Fruit fly (Drosophila melanogaster) whole organism, embryonic: ENCODE measurements around the gene CG34183.

ENCODE experiments used
- Bdp1 ChIP-seq: fragments of 200-800 bp; sonication (Bioruptor generic); optimal IDR thresholded peaks from 3 replicates; lab custom pipeline; 2016; ENCODE audit warnings: missing biosample characterization, missing genetic modification characterization
- CG10366 ChIP-seq: fragments of 200-800 bp; sonication (Bioruptor generic); IDR thresholded peaks from 2 replicates; pipeline ENCODE4 v1.3.6; 2022; ENCODE audit warnings: missing biosample characterization, missing genetic modification characterization
- CG12104 ChIP-seq: fragments of 200-800 bp; sonication (Bioruptor generic); optimal IDR thresholded peaks from 3 replicates; lab custom pipeline; 2016; ENCODE audit warnings: missing biosample characterization, missing genetic modification characterization
- CG12744 ChIP-seq: fragments of 200-800 bp; sonication (Bioruptor generic); optimal IDR thresholded peaks from 2 replicates; lab custom pipeline; 2016; ENCODE audit warnings: missing biosample characterization, missing genetic modification characterization
- CG14710 ChIP-seq: fragments of 200-800 bp; sonication (Bioruptor generic); optimal IDR thresholded peaks from 3 replicates; lab custom pipeline; 2019; ENCODE audit warnings: missing biosample characterization, mild to moderate bottlenecking, missing genetic modification characterization, moderate library complexity
- CG17186 ChIP-seq: fragments of 200-800 bp; sonication (Bioruptor generic); optimal IDR thresholded peaks from 3 replicates; lab custom pipeline; 2017; ENCODE audit warnings: missing biosample characterization, missing genetic modification reagents, missing genetic modification characterization
- CG17912 ChIP-seq: fragments of 200-800 bp; sonication (Bioruptor generic); optimal IDR thresholded peaks from 2 replicates; lab custom pipeline; 2018; ENCODE audit warnings: missing biosample characterization, mild to moderate bottlenecking, missing genetic modification characterization
- CG1832 ChIP-seq: fragments of 200-800 bp; sonication (Bioruptor generic); optimal IDR thresholded peaks from 2 replicates; lab custom pipeline; 2017; ENCODE audit warnings: missing biosample characterization, mild to moderate bottlenecking, missing genetic modification characterization, inconsistent platforms
- CG18599 ChIP-seq: fragments of 200-800 bp; sonication (Bioruptor generic); optimal IDR thresholded peaks from 3 replicates; lab custom pipeline; 2017; ENCODE audit warnings: missing biosample characterization, missing genetic modification characterization, mild to moderate bottlenecking, moderate library complexity, missing genetic modification reagents
- CG30020 ChIP-seq: fragments of 200-800 bp; optimal IDR thresholded peaks from 2 replicates; lab custom pipeline; 2019; ENCODE audit warnings: missing biosample characterization, mild to moderate bottlenecking, missing genetic modification characterization, moderate library complexity
- CG31388 ChIP-seq: fragments of 200-800 bp; sonication (Bioruptor generic); optimal IDR thresholded peaks from 2 replicates; lab custom pipeline; 2016; ENCODE audit warnings: missing biosample characterization, missing genetic modification characterization
- CG32532 ChIP-seq: fragments of 200-800 bp; sonication (Bioruptor generic); IDR thresholded peaks from 2 replicates; pipeline ENCODE4 v1.3.6; 2022; ENCODE audit warnings: missing biosample characterization, missing genetic modification characterization
- CG34224 ChIP-seq: fragments of 200-800 bp; sonication (Bioruptor generic); IDR thresholded peaks from 3 replicates; pipeline ENCODE4 v1.3.6; 2022; ENCODE audit warnings: missing biosample characterization, missing genetic modification characterization; ENCODE audit not compliant: partially characterized antibody
- CG6654 ChIP-seq: fragments of 200-800 bp; sonication (Bioruptor generic); optimal IDR thresholded peaks from 2 replicates; lab custom pipeline; 2017; ENCODE audit warnings: missing biosample characterization, mild to moderate bottlenecking, missing genetic modification characterization
- CG6689 ChIP-seq: fragments of 200-800 bp; sonication (Bioruptor generic); IDR thresholded peaks from 2 replicates; pipeline ENCODE4 v1.3.6; 2022; ENCODE audit warnings: missing biosample characterization, missing genetic modification characterization
- CG9932 ChIP-seq: fragments of 200-800 bp; sonication (Bioruptor generic); IDR thresholded peaks from 2 replicates; pipeline ENCODE4 v1.3.6; 2022; ENCODE audit warnings: missing biosample characterization, missing genetic modification characterization
- Deaf1 ChIP-seq: fragments of 200-800 bp; optimal IDR thresholded peaks from 3 replicates; lab custom pipeline; 2019; ENCODE audit warnings: missing biosample characterization, mild to moderate bottlenecking, missing genetic modification characterization, moderate library complexity
- Dp ChIP-seq: fragments of 200-800 bp; sonication (Bioruptor generic); optimal IDR thresholded peaks from 2 replicates; lab custom pipeline; 2018; ENCODE audit warnings: missing biosample characterization, mild to moderate bottlenecking, missing genetic modification characterization, moderate library complexity
- Drgx ChIP-seq: fragments of 200-800 bp; sonication (Bioruptor generic); IDR thresholded peaks from 2 replicates; pipeline ENCODE4 v1.3.6; 2022; ENCODE audit warnings: missing biosample characterization, missing genetic modification characterization
- E2f1 ChIP-seq: fragments of 200-800 bp; sonication (Bioruptor generic); IDR thresholded peaks from 2 replicates; pipeline ENCODE4 v1.3.6; 2022; ENCODE audit warnings: missing biosample characterization, missing genetic modification characterization
- E2f2 ChIP-seq: fragments of 200-800 bp; sonication (Bioruptor generic); IDR thresholded peaks from 2 replicates; pipeline ENCODE4 v1.3.6; 2022; ENCODE audit warnings: missing biosample characterization, missing genetic modification characterization
- ERR ChIP-seq: fragments of 200-800 bp; sonication (Bioruptor generic); optimal IDR thresholded peaks from 2 replicates; lab custom pipeline; 2016; ENCODE audit warnings: missing biosample characterization, missing genetic modification characterization
- GATAe ChIP-seq: fragments of 200-800 bp; sonication (Bioruptor generic); conservative IDR thresholded peaks from 2 replicates; pipeline ENCODE4 v1.3.6; 2022; ENCODE audit warnings: missing biosample characterization, missing genetic modification characterization
- H2.0 ChIP-seq: fragments of 200-800 bp; sonication (Bioruptor generic); IDR thresholded peaks from 2 replicates; pipeline ENCODE4 v1.3.6; 2022; ENCODE audit warnings: missing biosample characterization, missing genetic modification characterization
- Hand ChIP-seq: fragments of 200-800 bp; sonication (Bioruptor generic); optimal IDR thresholded peaks from 2 replicates; lab custom pipeline; 2017; ENCODE audit warnings: mild to moderate bottlenecking, missing biosample characterization, missing genetic modification reagents, missing genetic modification characterization
- Lhr ChIP-seq: fragments of 200-800 bp; sonication (Bioruptor generic); optimal IDR thresholded peaks from 3 replicates; lab custom pipeline; 2017; ENCODE audit warnings: mild to moderate bottlenecking, missing biosample characterization, missing genetic modification reagents, missing genetic modification characterization
- Lim3 ChIP-seq: fragments of 200-800 bp; sonication (Bioruptor generic); IDR thresholded peaks from 2 replicates; pipeline ENCODE4 v1.3.6; 2022; ENCODE audit warnings: missing biosample characterization, missing genetic modification characterization
- MBD-R2 ChIP-seq: fragments of 200-800 bp; sonication (Bioruptor generic); IDR thresholded peaks from 2 replicates; pipeline ENCODE4 v1.3.6; 2022; ENCODE audit warnings: missing biosample characterization, missing genetic modification characterization
- Mad ChIP-seq: fragments of 200-800 bp; sonication (Bioruptor generic); optimal IDR thresholded peaks from 2 replicates; lab custom pipeline; 2016; ENCODE audit warnings: missing biosample characterization, missing genetic modification characterization
- Ptx1 ChIP-seq: fragments of 200-800 bp; sonication (Bioruptor generic); IDR thresholded peaks from 2 replicates; pipeline ENCODE4 v1.3.6; 2022; ENCODE audit warnings: missing biosample characterization, missing genetic modification characterization
- Rx ChIP-seq: fragments of 200-800 bp; sonication (Bioruptor generic); IDR thresholded peaks from 2 replicates; pipeline ENCODE4 v1.3.6; 2022; ENCODE audit warnings: missing biosample characterization, missing genetic modification characterization
- Xrp1 ChIP-seq: fragments of 200-800 bp; sonication (Bioruptor generic); IDR thresholded peaks from 2 replicates; pipeline ENCODE4 v1.3.6; 2022; ENCODE audit warnings: missing biosample characterization, missing genetic modification characterization
- ap ChIP-seq: fragments of 200-800 bp; sonication (Bioruptor generic); IDR thresholded peaks from 2 replicates; pipeline ENCODE4 v1.3.6; 2022; ENCODE audit warnings: missing biosample characterization, missing genetic modification characterization
- br ChIP-seq: fragments of >200 bp; optimal IDR thresholded peaks from 2 replicates; lab custom pipeline; 2017
- cad ChIP-seq: fragments of >200 bp; optimal IDR thresholded peaks from 2 replicates; lab custom pipeline; 2017; ENCODE audit warnings: missing biosample characterization, missing genetic modification characterization
- chn ChIP-seq: fragments of 200-800 bp; sonication (Bioruptor generic); optimal IDR thresholded peaks from 2 replicates; lab custom pipeline; 2016; ENCODE audit warnings: missing biosample characterization, missing genetic modification characterization
- crp ChIP-seq, 2 experiments: fragments of 200-800 bp; sonication (Bioruptor generic); optimal IDR thresholded peaks; 2 replicates in 1 of 2; 3 replicates in 1 of 2; lab custom pipeline; 2017; ENCODE audit warnings: missing biosample characterization in 2 of 2, missing genetic modification characterization in 2 of 2, mild to moderate bottlenecking in 1 of 2, moderate library complexity in 1 of 2
- danr ChIP-seq: fragments of 200-800 bp; sonication (Bioruptor generic); IDR thresholded peaks from 2 replicates; pipeline ENCODE4 v1.3.6; 2022; ENCODE audit warnings: missing biosample characterization, missing genetic modification characterization
- esg ChIP-seq: fragments of 200-800 bp; sonication (Bioruptor generic); conservative IDR thresholded peaks from 2 replicates; pipeline ENCODE4 v1.3.6; 2022; ENCODE audit warnings: missing biosample characterization, missing genetic modification characterization
- gcm ChIP-seq: fragments of 200-800 bp; sonication (Bioruptor generic); optimal IDR thresholded peaks from 2 replicates; lab custom pipeline; 2019; ENCODE audit warnings: missing biosample characterization, mild to moderate bottlenecking, missing genetic modification characterization, moderate library complexity
- gsb-n ChIP-seq: fragments of 200-800 bp; sonication (Bioruptor generic); optimal IDR thresholded peaks from 3 replicates; lab custom pipeline; 2018; ENCODE audit warnings: missing biosample characterization, mild to moderate bottlenecking, missing genetic modification characterization
- ham ChIP-seq: fragments of 200-800 bp; sonication (Bioruptor generic); IDR thresholded peaks from 2 replicates; pipeline ENCODE4 v1.3.6; 2022; ENCODE audit warnings: missing biosample characterization, missing genetic modification characterization
- ken ChIP-seq: fragments of 200-800 bp; sonication (Bioruptor generic); IDR thresholded peaks from 3 replicates; pipeline ENCODE4 v1.3.6; 2022; ENCODE audit warnings: missing biosample characterization, missing genetic modification characterization
- lov ChIP-seq, 2 experiments: fragments of 200-800 bp in 1 of 2; fragments of >200 bp in 1 of 2; sonication (Bioruptor generic) in 1 of 2; IDR thresholded peaks in 1 of 2; optimal IDR thresholded peaks in 1 of 2; 2 replicates in 1 of 2; 3 replicates in 1 of 2; pipeline versions ENCODE4 v1.3.6 to Lab custom; 2017 to 2022; ENCODE audit warnings: missing biosample characterization in 1 of 2, missing genetic modification characterization in 1 of 2
- otp ChIP-seq: fragments of 200-800 bp; sonication (Bioruptor generic); IDR thresholded peaks from 3 replicates; pipeline ENCODE4, ENCODE4 v1.3.6; 2022; ENCODE audit warnings: missing biosample characterization, missing genetic modification characterization
- pan ChIP-seq, 4 experiments: fragments of >200 bp in 3 of 4; fragments of 200-800 bp in 1 of 4; sonication (Bioruptor generic) in 1 of 4; optimal IDR thresholded peaks in 3 of 4; IDR thresholded peaks in 1 of 4; 2 replicates each; pipeline versions ENCODE4 v1.3.6 to Lab custom; 2017 to 2022; ENCODE audit warnings: missing biosample characterization in 2 of 4, missing genetic modification characterization in 2 of 4, mixed read lengths in 1 of 4
- run ChIP-seq: fragments of 200-800 bp; sonication (Bioruptor generic); optimal IDR thresholded peaks from 3 replicates; lab custom pipeline; 2018; ENCODE audit warnings: missing biosample characterization, mild to moderate bottlenecking, missing genetic modification characterization
- salm ChIP-seq: fragments of 200-800 bp; sonication (Bioruptor generic); optimal IDR thresholded peaks from 2 replicates; lab custom pipeline; 2018; ENCODE audit warnings: missing biosample characterization, mild to moderate bottlenecking, missing genetic modification characterization
- tna ChIP-seq: fragments of 200-800 bp; sonication (Bioruptor generic); IDR thresholded peaks from 2 replicates; pipeline ENCODE4 v1.3.6; 2022; ENCODE audit warnings: missing biosample characterization, missing genetic modification characterization; ENCODE audit not compliant: partially characterized antibody
- wek ChIP-seq: fragments of 200-800 bp; sonication (Bioruptor generic); optimal IDR thresholded peaks from 3 replicates; lab custom pipeline; 2018; ENCODE audit warnings: missing biosample characterization, mild to moderate bottlenecking, missing genetic modification characterization, moderate library complexity
- zen ChIP-seq: fragments of 200-800 bp; sonication (Bioruptor generic); optimal IDR thresholded peaks from 3 replicates; lab custom pipeline; 2018; ENCODE audit warnings: missing biosample characterization, mild to moderate bottlenecking, missing genetic modification characterization, moderate library complexity

CG34183 gene

DNA sequence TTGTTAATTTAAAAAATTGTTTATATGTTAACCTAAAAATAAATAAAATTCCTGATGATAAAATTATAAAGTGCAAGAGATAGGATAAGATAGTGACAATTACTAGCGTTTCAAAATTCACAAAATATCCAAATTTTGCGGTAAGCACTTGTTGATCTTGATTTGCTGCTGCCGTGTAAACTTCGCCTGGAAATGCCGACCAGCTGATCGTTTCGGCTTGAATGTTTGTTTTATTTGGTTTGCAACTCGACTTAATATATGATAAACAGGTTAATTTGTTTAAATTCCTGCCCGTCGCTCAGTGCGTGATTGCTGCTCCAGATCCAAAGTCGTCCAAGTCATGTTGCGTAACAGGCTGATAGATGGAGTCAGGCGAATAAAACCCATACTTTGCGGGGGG lies 30.8 kb upstream of the CG34183 start, which contains the start of gene CG4592 (continued):
- TF ChIP-seq salm (tag; lab: Kevin White, UChicago) (no peak), Lim3 (GFP tag; lab: Robert Waterston, UW) (no peak), CG12744 (peak; percentile 22), CG12104 (peak; percentile 4), chn (GFP tag; lab: Kevin White, UChicago) (peak; percentile 42), CG6654 (GFP tag; lab: Kevin White, UChicago) (peak; percentile 22), CG18599 (GFP tag; lab: Kevin White, UChicago) (peak; percentile 58), Hand (GFP tag; lab: Kevin White, UChicago) (peak; percentile 6), CG17186 (GFP tag; lab: Kevin White, UChicago) (no peak), br (no peak), H2.0 (GFP tag; lab: Robert Waterston, UW) (peak; percentile 66), CG9932 (GFP tag; lab: Robert Waterston, UW) (peak; percentile 57), CG30020 (peak; percentile 33), Ptx1 (peak; percentile 43), Rx (GFP tag; lab: Robert Waterston, UW) (peak; percentile 44), CG1832 (GFP tag; lab: Kevin White, UChicago) (no peak), ERR (GFP tag; lab: Kevin White, UChicago) (no peak), run (tag; lab: Kevin White, UChicago) (no peak), lov (optimal IDR thresholded peaks at IDR 0.05; lab: Kevin White, UChicago) (no peak), lov (GFP tag; IDR thresholded peaks at IDR 0.05; lab: Robert Waterston, UW) (0 out of 3 replicates have a peak, but pooled peaks have one; percentile 27), CG31388 (GFP tag; lab: Kevin White, UChicago) (no peak), Deaf1 (tag; lab: Kevin White, UChicago) (peak; percentile 27), zen (peak; percentile 48), gsb-n (tag; lab: Kevin White, UChicago) (no peak), CG32532 (peak; percentile 66), ham (GFP tag; lab: Robert Waterston, UW) (peak; percentile 32; the same call in 1 of the 2 replicates), esg (GFP tag; lab: Robert Waterston, UW) (no peak), pan (optimal IDR thresholded peaks at IDR 0.05; lab: Kevin White, UChicago) (no peak), pan (GFP tag; optimal IDR thresholded peaks at IDR 0.05 in 1 of 2, IDR thresholded peaks at IDR 0.05 in 1 of 2) (peak in 1 of 2 experiments; percentile 73), Xrp1 (GFP tag; lab: Robert Waterston, UW) (peak; percentile 69), CG6689 (GFP tag; lab: Robert Waterston, UW) (peak; percentile 47; the same call in 1 of the 2 replicates), Lhr (GFP tag; lab: Kevin White, UChicago) (no peak), Bdp1 (GFP tag; lab: Kevin White, UChicago) (peak; percentile 18), ap (0 out of 2 replicates have a peak, but pooled peaks have one; percentile 21), CG14710 (tag; lab: Kevin White, UChicago) (peak; percentile 52), ken (peak; percentile 76; the same call in 2 of the 3 replicates), CG34224 (GFP tag; lab: Robert Waterston, UW) (0 out of 3 replicates have a peak, but pooled peaks have one; percentile 29), otp (GFP tag; lab: Robert Waterston, UW) (peak; percentile 67; the same call in 1 of the 3 replicates), gcm (GFP tag; lab: Kevin White, UChicago) (no peak), danr (GFP tag; lab: Robert Waterston, UW) (peak; percentile 11; the same call in 1 of the 2 replicates), CG10366 (GFP tag; lab: Robert Waterston, UW) (peak; percentile 72)
- TF ChIP-seq, all 482 proteins: peak for 209

DNA sequence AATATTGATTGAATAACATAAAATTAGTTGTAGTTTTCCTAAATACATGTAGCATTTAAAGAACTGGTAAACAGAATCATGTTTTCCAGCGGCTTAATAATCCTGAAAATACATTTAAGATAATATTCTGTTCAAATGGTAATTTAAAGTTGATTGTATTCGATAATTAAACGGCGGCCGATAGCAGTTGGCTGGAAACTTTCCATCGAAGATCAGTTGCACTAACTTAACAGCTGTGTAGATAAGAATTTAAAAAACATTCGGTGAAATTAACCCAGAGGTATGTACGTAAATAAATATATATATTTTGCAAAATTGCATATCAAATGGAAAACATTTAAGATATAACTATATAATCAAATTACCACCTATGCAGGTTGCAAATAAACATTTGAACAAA lies 29.4 kb upstream of the CG34183 start, which contains the start of gene CG4594:
TSS of gene CG4594 (plus strand) at position 212 of the 400 bp plus-strand sequence.
- no peak for TF ChIP-seq cad (GFP tag; lab: Kevin White, UChicago)
- TF ChIP-seq E2f1, result no peak
- TF ChIP-seq Dp, result peak; percentile 69
- TF ChIP-seq run (tag; lab: Kevin White, UChicago), result no peak
- TF ChIP-seq tna (GFP tag; lab: Robert Waterston, UW), result peak; percentile 16; the same call in 1 of the 2 replicates
- TF ChIP-seq wek (GFP tag; lab: Kevin White, UChicago), result no peak
- TF ChIP-seq CG17912 (GFP tag; lab: Kevin White, UChicago), result no peak
- TF ChIP-seq MBD-R2 (GFP tag; lab: Robert Waterston, UW), result 0 out of 2 replicates have a peak, but pooled peaks have one; percentile 8
- peak; percentile 80 for TF ChIP-seq E2f2
- no peak for TF ChIP-seq GATAe (GFP tag; lab: Robert Waterston, UW)
- TF ChIP-seq crp (GFP tag; optimal IDR thresholded peaks at IDR 0.05; lab: Kevin White, UChicago), result peak in 1 of 2 experiments; percentile 71
- no peak for TF ChIP-seq CG6689 (GFP tag; lab: Robert Waterston, UW)
- TF ChIP-seq Mad, result no peak
- no peak for TF ChIP-seq Drgx
